Fruit fly (Drosophila melanogaster) whole organism, embryonic: Measurements from ENCODE around the gene CG10602.

ENCODE experiments used
- Atf3 ChIP-seq: fragments of 200-800 bp; sonication (Bioruptor generic); optimal IDR thresholded peaks from 3 replicates; lab custom pipeline; 2016; ENCODE audit warnings: missing biosample characterization, missing genetic modification characterization
- CG11696 ChIP-seq: fragments of 200-800 bp; sonication (Bioruptor generic); IDR thresholded peaks from 2 replicates; pipeline ENCODE4 v1.3.6; 2022; ENCODE audit warnings: missing biosample characterization, missing genetic modification characterization
- CG12155 ChIP-seq: fragments of 200-800 bp; sonication (Bioruptor generic); optimal IDR thresholded peaks from 3 replicates; lab custom pipeline; 2016; ENCODE audit warnings: missing biosample characterization, missing genetic modification characterization
- CG1233 ChIP-seq: fragments of 200-800 bp; sonication (Bioruptor generic); optimal IDR thresholded peaks from 4 replicates; lab custom pipeline; 2018; ENCODE audit warnings: missing biosample characterization, mild to moderate bottlenecking, missing genetic modification characterization
- CG12391 ChIP-seq: fragments of 200-800 bp; sonication (Bioruptor generic); optimal IDR thresholded peaks from 3 replicates; lab custom pipeline; 2018; ENCODE audit warnings: missing biosample characterization, mild to moderate bottlenecking, missing genetic modification characterization, moderate library complexity
- CG13287 ChIP-seq: fragments of 200-800 bp; sonication (Bioruptor generic); IDR thresholded peaks from 2 replicates; pipeline ENCODE4 v1.3.6; 2022; ENCODE audit warnings: missing biosample characterization, missing genetic modification characterization; ENCODE audit not compliant: partially characterized antibody
- CG13624 ChIP-seq: fragments of 200-800 bp; sonication (Bioruptor generic); optimal IDR thresholded peaks from 2 replicates; lab custom pipeline; 2016; ENCODE audit warnings: missing biosample characterization, missing genetic modification characterization
- CG15514 ChIP-seq: fragments of 200-800 bp; sonication (Bioruptor generic); optimal IDR thresholded peaks from 3 replicates; lab custom pipeline; 2017; ENCODE audit warnings: missing biosample characterization, missing genetic modification characterization, mild to moderate bottlenecking, moderate library complexity, missing genetic modification reagents
- CG17612 ChIP-seq: fragments of 200-800 bp; sonication (Bioruptor generic); IDR thresholded peaks from 2 replicates; pipeline ENCODE4 v1.3.6; 2022; ENCODE audit warnings: missing biosample characterization, missing genetic modification characterization
- CG18599 ChIP-seq: fragments of 200-800 bp; sonication (Bioruptor generic); optimal IDR thresholded peaks from 3 replicates; lab custom pipeline; 2017; ENCODE audit warnings: missing biosample characterization, missing genetic modification characterization, mild to moderate bottlenecking, moderate library complexity, missing genetic modification reagents
- CG2120 ChIP-seq: fragments of 200-800 bp; sonication (Bioruptor generic); optimal IDR thresholded peaks from 3 replicates; lab custom pipeline; 2016; ENCODE audit warnings: missing biosample characterization, missing genetic modification characterization
- CG30020 ChIP-seq: fragments of 200-800 bp; optimal IDR thresholded peaks from 2 replicates; lab custom pipeline; 2019; ENCODE audit warnings: missing biosample characterization, mild to moderate bottlenecking, missing genetic modification characterization, moderate library complexity
- CG32772 ChIP-seq: fragments of 200-800 bp; sonication (Bioruptor generic); IDR thresholded peaks from 2 replicates; pipeline ENCODE4 v1.3.6; 2022; ENCODE audit warnings: missing biosample characterization, missing genetic modification characterization
- CG33213 ChIP-seq: fragments of 200-800 bp; sonication (Bioruptor generic); optimal IDR thresholded peaks from 3 replicates; lab custom pipeline; 2016; ENCODE audit warnings: missing biosample characterization, missing genetic modification characterization
- CG34224 ChIP-seq: fragments of 200-800 bp; sonication (Bioruptor generic); IDR thresholded peaks from 3 replicates; pipeline ENCODE4 v1.3.6; 2022; ENCODE audit warnings: missing biosample characterization, missing genetic modification characterization; ENCODE audit not compliant: partially characterized antibody
- CG4854 ChIP-seq: fragments of 200-800 bp; sonication (Bioruptor generic); optimal IDR thresholded peaks from 2 replicates; lab custom pipeline; 2016; ENCODE audit warnings: missing biosample characterization, missing genetic modification characterization, inconsistent platforms
- CG6683 ChIP-seq: fragments of 200-800 bp; sonication (Bioruptor generic); optimal IDR thresholded peaks from 2 replicates; lab custom pipeline; 2017; ENCODE audit warnings: missing biosample characterization, mild to moderate bottlenecking, missing genetic modification characterization, missing genetic modification reagents
- CG7963 ChIP-seq: fragments of 200-800 bp; sonication (Bioruptor generic); IDR thresholded peaks from 3 replicates; pipeline ENCODE4 v1.3.6; 2022; ENCODE audit warnings: missing biosample characterization, missing genetic modification characterization; ENCODE audit not compliant: partially characterized antibody
- CG8478 ChIP-seq: fragments of >200 bp; optimal IDR thresholded peaks from 2 replicates; lab custom pipeline; 2018
- CTCF ChIP-seq: fragments of 200-800 bp; sonication (Bioruptor generic); optimal IDR thresholded peaks from 2 replicates; lab custom pipeline; 2017; ENCODE audit warnings: missing biosample characterization, mild to moderate bottlenecking, missing genetic modification characterization, moderate library complexity
- CrebB ChIP-seq: fragments of 200-800 bp; sonication (Bioruptor generic); optimal IDR thresholded peaks from 3 replicates; lab custom pipeline; 2018; ENCODE audit warnings: missing biosample characterization, mild to moderate bottlenecking, missing genetic modification characterization
- Dad ChIP-seq: fragments of 200-800 bp; sonication (Bioruptor generic); optimal IDR thresholded peaks from 3 replicates; lab custom pipeline; 2016; ENCODE audit warnings: missing biosample characterization, missing genetic modification characterization
- Dek ChIP-seq: fragments of 200-800 bp; sonication (Bioruptor generic); optimal IDR thresholded peaks from 3 replicates; lab custom pipeline; 2019; ENCODE audit warnings: missing biosample characterization, mild to moderate bottlenecking, missing genetic modification characterization, moderate library complexity
- Dfd ChIP-seq, 2 experiments: fragments of >200 bp; optimal IDR thresholded peaks; 2 replicates each; lab custom pipeline; 2017; ENCODE audit warnings: missing biosample characterization in 2 of 2, missing genetic modification characterization in 2 of 2
- Doc2 ChIP-seq: fragments of 200-800 bp; sonication (Bioruptor generic); IDR thresholded peaks from 2 replicates; pipeline ENCODE4 v1.3.6; 2022; ENCODE audit warnings: missing biosample characterization, missing genetic modification characterization
- Fer2 ChIP-seq: fragments of 200-800 bp; sonication (Bioruptor generic); optimal IDR thresholded peaks from 2 replicates; lab custom pipeline; 2018; ENCODE audit warnings: missing biosample characterization, mild to moderate bottlenecking, missing genetic modification characterization, moderate library complexity
- HLH3B ChIP-seq: fragments of 200-800 bp; sonication (Bioruptor generic); IDR thresholded peaks from 2 replicates; pipeline ENCODE4 v1.3.6; 2022; ENCODE audit warnings: missing biosample characterization, missing genetic modification characterization
- Hr78 ChIP-seq, 2 experiments: fragments of 200-800 bp in 1 of 2; fragments of >200 bp in 1 of 2; sonication (Bioruptor generic) in 1 of 2; optimal IDR thresholded peaks; 2 replicates each; lab custom pipeline; 2017 to 2019; ENCODE audit warnings: missing biosample characterization in 2 of 2, missing genetic modification characterization in 2 of 2, mild to moderate bottlenecking in 1 of 2, moderate library complexity in 1 of 2
- Lhr ChIP-seq: fragments of 200-800 bp; sonication (Bioruptor generic); optimal IDR thresholded peaks from 3 replicates; lab custom pipeline; 2017; ENCODE audit warnings: mild to moderate bottlenecking, missing biosample characterization, missing genetic modification reagents, missing genetic modification characterization
- PHDP ChIP-seq: fragments of 200-800 bp; sonication (Bioruptor generic); optimal IDR thresholded peaks from 3 replicates; lab custom pipeline; 2018; ENCODE audit warnings: missing biosample characterization, mild to moderate bottlenecking, missing genetic modification characterization, moderate library complexity
- Ravus ChIP-seq: fragments of 200-800 bp; sonication (Bioruptor generic); IDR thresholded peaks from 2 replicates; pipeline ENCODE4 v1.3.6; 2022; ENCODE audit warnings: missing biosample characterization, missing genetic modification characterization
- aop ChIP-seq: fragments of 200-800 bp; sonication (Bioruptor generic); IDR thresholded peaks from 2 replicates; pipeline ENCODE4 v1.3.6; 2022; ENCODE audit warnings: missing biosample characterization, missing genetic modification characterization
- bbx ChIP-seq: fragments of 200-800 bp; sonication (Bioruptor generic); IDR thresholded peaks from 2 replicates; pipeline ENCODE4 v1.3.6; 2022; ENCODE audit warnings: missing biosample characterization, missing genetic modification characterization; ENCODE audit not compliant: partially characterized antibody
- bowl ChIP-seq: fragments of 200-800 bp; sonication (Bioruptor generic); IDR thresholded peaks from 2 replicates; pipeline ENCODE4 v1.3.6; 2022; ENCODE audit warnings: missing biosample characterization, missing genetic modification characterization
- danr ChIP-seq: fragments of 200-800 bp; sonication (Bioruptor generic); IDR thresholded peaks from 2 replicates; pipeline ENCODE4 v1.3.6; 2022; ENCODE audit warnings: missing biosample characterization, missing genetic modification characterization
- dimm ChIP-seq: fragments of 200-800 bp; sonication (Bioruptor generic); IDR thresholded peaks from 2 replicates; pipeline ENCODE4 v1.3.6; 2022; ENCODE audit warnings: missing biosample characterization, missing genetic modification characterization
- dysf ChIP-seq: fragments of 200-800 bp; sonication (Bioruptor generic); IDR thresholded peaks from 3 replicates; pipeline ENCODE4 v1.3.6; 2022; ENCODE audit warnings: missing biosample characterization, missing genetic modification characterization
- fd102C ChIP-seq: fragments of 200-800 bp; sonication (Bioruptor generic); optimal IDR thresholded peaks from 2 replicates; lab custom pipeline; 2018; ENCODE audit warnings: missing biosample characterization, mild to moderate bottlenecking, missing genetic modification characterization, moderate library complexity
- gce ChIP-seq: fragments of 200-800 bp; sonication (Bioruptor generic); IDR thresholded peaks from 3 replicates; pipeline ENCODE4 v1.3.6; 2022; ENCODE audit warnings: missing biosample characterization, missing genetic modification characterization
- gfzf ChIP-seq: fragments of 200-800 bp; sonication (Bioruptor generic); optimal IDR thresholded peaks from 2 replicates; lab custom pipeline; 2016; ENCODE audit warnings: missing biosample characterization, mild to moderate bottlenecking, missing genetic modification characterization, moderate library complexity
- grn ChIP-seq: fragments of 200-800 bp; sonication (Bioruptor generic); optimal IDR thresholded peaks from 3 replicates; lab custom pipeline; 2017; ENCODE audit warnings: missing biosample characterization, missing genetic modification characterization
- her ChIP-seq: fragments of 200-800 bp; sonication (Bioruptor generic); optimal IDR thresholded peaks from 2 replicates; lab custom pipeline; 2016; ENCODE audit warnings: missing biosample characterization, missing genetic modification characterization
- ind ChIP-seq: fragments of 200-800 bp; sonication (Bioruptor generic); optimal IDR thresholded peaks from 3 replicates; lab custom pipeline; 2016; ENCODE audit warnings: missing biosample characterization, missing genetic modification characterization
- jumu ChIP-seq: fragments of 200-800 bp; sonication (Bioruptor generic); optimal IDR thresholded peaks from 3 replicates; lab custom pipeline; 2016; ENCODE audit warnings: missing biosample characterization, missing genetic modification characterization
- kah ChIP-seq: fragments of 200-800 bp; sonication (Bioruptor generic); optimal IDR thresholded peaks from 2 replicates; lab custom pipeline; 2018; ENCODE audit warnings: missing biosample characterization, mild to moderate bottlenecking, missing genetic modification characterization
- onecut ChIP-seq: fragments of 200-800 bp; sonication (Bioruptor generic); IDR thresholded peaks from 2 replicates; pipeline ENCODE4 v1.3.6; 2022; ENCODE audit warnings: missing biosample characterization, missing genetic modification characterization
- pita ChIP-seq: fragments of 200-800 bp; sonication (Bioruptor generic); optimal IDR thresholded peaks from 2 replicates; lab custom pipeline; 2017; ENCODE audit warnings: missing biosample characterization, mild to moderate bottlenecking, missing genetic modification characterization
- pros ChIP-seq: fragments of 200-800 bp; sonication (Bioruptor generic); optimal IDR thresholded peaks from 3 replicates; lab custom pipeline; 2019; ENCODE audit warnings: missing biosample characterization, mild to moderate bottlenecking, missing genetic modification characterization, moderate library complexity
- tap ChIP-seq: fragments of 200-800 bp; optimal IDR thresholded peaks from 3 replicates; lab custom pipeline; 2019; ENCODE audit warnings: missing biosample characterization, mild to moderate bottlenecking, missing genetic modification characterization, moderate library complexity
- toy ChIP-seq: fragments of 200-800 bp; sonication (Bioruptor generic); IDR thresholded peaks from 2 replicates; pipeline ENCODE4 v1.3.6; 2022; ENCODE audit warnings: missing biosample characterization, missing genetic modification characterization
- unc-4 ChIP-seq: fragments of 200-800 bp; sonication (Bioruptor generic); IDR thresholded peaks from 2 replicates; pipeline ENCODE4 v1.3.6; 2022; ENCODE audit warnings: missing biosample characterization, missing genetic modification characterization; ENCODE audit not compliant: partially characterized antibody
- unpg ChIP-seq: fragments of 200-800 bp; sonication (Bioruptor generic); optimal IDR thresholded peaks from 3 replicates; lab custom pipeline; 2018; ENCODE audit warnings: missing biosample characterization, mild to moderate bottlenecking, missing genetic modification characterization, moderate library complexity

Gene CG10602

dm6 chr2L:18823243-18823803 is 35.7 kb downstream of the CG10602 start, which contains the start of gene Ugt36D1 (continued):
- peak; percentile 30; the same call in 1 of the 2 replicates for TF ChIP-seq HLH3B (GFP tag; lab: Robert Waterston, UW)
- TF ChIP-seq CG7963 (GFP tag; lab: Robert Waterston, UW), result no peak
- no peak for TF ChIP-seq her (GFP tag; lab: Kevin White, UChicago)
- TF ChIP-seq Hr78 (GFP tag; optimal IDR thresholded peaks at IDR 0.05; lab: Kevin White, UChicago), result no peak
- TF ChIP-seq CG2120, result no peak
- no peak for TF ChIP-seq CG18599 (GFP tag; lab: Kevin White, UChicago)
- no peak for TF ChIP-seq jumu (GFP tag; lab: Kevin White, UChicago)
- no peak for TF ChIP-seq unpg (GFP tag; lab: Kevin White, UChicago)
- TF ChIP-seq CG1233 (GFP tag; lab: Kevin White, UChicago), result no peak
- no peak for TF ChIP-seq Dfd (GFP tag; optimal IDR thresholded peaks at IDR 0.05; lab: Kevin White, UChicago)
- peak; percentile 43; the same call in 1 of the 2 replicates for TF ChIP-seq CG13287 (GFP tag; lab: Robert Waterston, UW)
- peak; percentile 11 for TF ChIP-seq Dek
- no peak for TF ChIP-seq CG11696
- no peak for TF ChIP-seq bowl (GFP tag; lab: Robert Waterston, UW)
- no peak for TF ChIP-seq dysf
- TF ChIP-seq bbx (GFP tag; lab: Robert Waterston, UW), result no peak
- no peak for TF ChIP-seq CG12155 (GFP tag; lab: Kevin White, UChicago)
- no peak for TF ChIP-seq grn (GFP tag; lab: Kevin White, UChicago)
- no peak for TF ChIP-seq gfzf (GFP tag; lab: Kevin White, UChicago)
- no peak for TF ChIP-seq gce
- no peak for TF ChIP-seq CG6683 (GFP tag; lab: Kevin White, UChicago)
- TF ChIP-seq Doc2 (GFP tag; lab: Robert Waterston, UW), result no peak
- TF ChIP-seq Fer2 (tag; lab: Kevin White, UChicago), result no peak
- peak; percentile 52 for TF ChIP-seq CG15514 (GFP tag; lab: Kevin White, UChicago)
- TF ChIP-seq fd102C (GFP tag; lab: Kevin White, UChicago), result no peak
- no peak for TF ChIP-seq Dad (GFP tag; lab: Kevin White, UChicago)
- peak; percentile 67; the same call in 1 of the 2 replicates for TF ChIP-seq aop
- TF ChIP-seq CG17612, result no peak
- peak; percentile 4 for TF ChIP-seq CrebB (tag; lab: Kevin White, UChicago)
- TF ChIP-seq CG33213 (GFP tag; lab: Kevin White, UChicago), result no peak
- TF ChIP-seq pita (GFP tag; lab: Kevin White, UChicago), result no peak
- no peak for TF ChIP-seq CG30020 (tag; lab: Kevin White, UChicago)
- no peak for TF ChIP-seq tap (tag; lab: Kevin White, UChicago)
- no peak for TF ChIP-seq danr
- no peak for TF ChIP-seq CG4854
- TF ChIP-seq CTCF (GFP tag; lab: Kevin White, UChicago), result no peak
- no peak for TF ChIP-seq Ravus (GFP tag; lab: Robert Waterston, UW)
- TF ChIP-seq CG8478 (lab: Kevin White, UChicago), result no peak
- TF ChIP-seq dimm (GFP tag; lab: Robert Waterston, UW), result no peak
- no peak for TF ChIP-seq Lhr (GFP tag; lab: Kevin White, UChicago)
- no peak for TF ChIP-seq toy (GFP tag; lab: Robert Waterston, UW)
- TF ChIP-seq kah (GFP tag; lab: Kevin White, UChicago), result no peak
- no peak for TF ChIP-seq ind (GFP tag; lab: Kevin White, UChicago)
- TF ChIP-seq unc-4 (GFP tag; lab: Robert Waterston, UW), result no peak
- TF ChIP-seq onecut (GFP tag; lab: Robert Waterston, UW), result no peak
- no peak for TF ChIP-seq CG34224
- no peak for TF ChIP-seq CG13624 (GFP tag; lab: Kevin White, UChicago)
- no peak for TF ChIP-seq pros
- no peak for TF ChIP-seq PHDP (tag; lab: Kevin White, UChicago)
- TF ChIP-seq Atf3 (GFP tag; lab: Kevin White, UChicago), result no peak
- TF ChIP-seq CG12391 (tag; lab: Kevin White, UChicago), result no peak
- TF ChIP-seq CG32772 (GFP tag; lab: Robert Waterston, UW), result no peak
